Fruit fly (Drosophila melanogaster): ENCODE data around the gene CG7135.

CG7135 gene

DNA sequence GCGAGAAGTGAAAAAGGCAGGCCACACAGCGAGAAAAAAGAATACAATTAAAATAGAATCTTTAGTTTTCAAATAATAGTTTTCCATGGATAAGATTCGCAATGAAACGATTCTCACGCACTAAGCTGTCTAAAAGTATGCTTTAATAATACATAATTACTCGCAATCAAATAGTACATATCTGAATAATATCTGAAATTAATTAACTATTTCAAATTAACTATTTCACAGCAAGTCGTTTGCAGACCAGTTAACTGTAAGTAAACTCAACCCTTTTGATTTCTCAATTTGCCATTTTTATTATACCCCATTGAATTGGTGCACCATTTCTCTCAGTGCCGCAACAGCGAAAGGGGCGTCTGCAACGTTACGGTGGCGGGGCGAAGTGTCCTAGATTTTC, 22.1 kb downstream of the CG7135 start:
- TF ChIP-seq CG8478 (optimal IDR thresholded peaks at IDR 0.05): no peak
- no peak for TF ChIP-seq psq (optimal IDR thresholded peaks at IDR 0.05)
- TF ChIP-seq Dll (optimal IDR thresholded peaks at IDR 0.05): no peak
- TF ChIP-seq EcR (GFP tag; optimal IDR thresholded peaks at IDR 0.05): no peak
- TF ChIP-seq usp (GFP tag; optimal IDR thresholded peaks at IDR 0.05): no peak
- TF ChIP-seq pan (optimal IDR thresholded peaks at IDR 0.05): no peak

dm6 chrX:18129297-18129696, 25.8 kb downstream of the CG7135 start:
- TF ChIP-seq Dll (optimal IDR thresholded peaks at IDR 0.05) (no peak), psq (optimal IDR thresholded peaks at IDR 0.05) (no peak), CG8478 (optimal IDR thresholded peaks at IDR 0.05) (no peak), EcR (GFP tag; optimal IDR thresholded peaks at IDR 0.05) (no peak), pan (optimal IDR thresholded peaks at IDR 0.05) (no peak), usp (GFP tag; optimal IDR thresholded peaks at IDR 0.05) (no peak)

- TF ChIP-seq usp (GFP tag; optimal IDR thresholded peaks at IDR 0.05): no peak
- TF ChIP-seq EcR (GFP tag; optimal IDR thresholded peaks at IDR 0.05): no peak
- no peak for TF ChIP-seq Dll (optimal IDR thresholded peaks at IDR 0.05)
- TF ChIP-seq pan (optimal IDR thresholded peaks at IDR 0.05): no peak
- no peak for TF ChIP-seq psq (optimal IDR thresholded peaks at IDR 0.05)
- no peak for TF ChIP-seq CG8478 (optimal IDR thresholded peaks at IDR 0.05)
Observed at dm6 chrX:18130168-18130567, 26.7 kb downstream of the CG7135 start, which contains the start of gene CG43133. CG43133 (minus strand) TSS chrX:18130178.

DNA sequence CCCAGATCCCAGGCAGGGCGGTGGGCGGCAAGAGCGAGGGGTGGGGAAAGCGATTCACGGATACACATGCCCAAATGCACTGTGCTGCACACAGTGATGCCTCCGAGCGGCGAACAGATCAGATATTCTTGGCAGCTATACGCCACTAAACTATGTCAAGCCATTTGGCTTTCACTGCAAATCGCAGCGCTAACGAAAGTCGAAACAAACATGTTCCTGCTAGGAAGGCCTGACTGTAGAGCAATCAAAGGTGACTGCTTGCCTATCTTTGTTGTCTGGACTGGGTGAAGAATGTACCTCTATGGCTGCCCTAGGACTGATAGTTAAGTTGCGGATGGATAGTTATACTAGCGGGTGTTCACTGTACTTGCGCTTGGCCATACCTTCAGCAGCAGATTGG, 32.6 kb downstream of the CG7135 start:
- TF ChIP-seq psq (optimal IDR thresholded peaks at IDR 0.05) (no peak), Dll (optimal IDR thresholded peaks at IDR 0.05) (no peak), pan (optimal IDR thresholded peaks at IDR 0.05) (no peak), CG8478 (optimal IDR thresholded peaks at IDR 0.05) (no peak), usp (GFP tag; optimal IDR thresholded peaks at IDR 0.05) (no peak), EcR (GFP tag; optimal IDR thresholded peaks at IDR 0.05) (no peak)

DNA sequence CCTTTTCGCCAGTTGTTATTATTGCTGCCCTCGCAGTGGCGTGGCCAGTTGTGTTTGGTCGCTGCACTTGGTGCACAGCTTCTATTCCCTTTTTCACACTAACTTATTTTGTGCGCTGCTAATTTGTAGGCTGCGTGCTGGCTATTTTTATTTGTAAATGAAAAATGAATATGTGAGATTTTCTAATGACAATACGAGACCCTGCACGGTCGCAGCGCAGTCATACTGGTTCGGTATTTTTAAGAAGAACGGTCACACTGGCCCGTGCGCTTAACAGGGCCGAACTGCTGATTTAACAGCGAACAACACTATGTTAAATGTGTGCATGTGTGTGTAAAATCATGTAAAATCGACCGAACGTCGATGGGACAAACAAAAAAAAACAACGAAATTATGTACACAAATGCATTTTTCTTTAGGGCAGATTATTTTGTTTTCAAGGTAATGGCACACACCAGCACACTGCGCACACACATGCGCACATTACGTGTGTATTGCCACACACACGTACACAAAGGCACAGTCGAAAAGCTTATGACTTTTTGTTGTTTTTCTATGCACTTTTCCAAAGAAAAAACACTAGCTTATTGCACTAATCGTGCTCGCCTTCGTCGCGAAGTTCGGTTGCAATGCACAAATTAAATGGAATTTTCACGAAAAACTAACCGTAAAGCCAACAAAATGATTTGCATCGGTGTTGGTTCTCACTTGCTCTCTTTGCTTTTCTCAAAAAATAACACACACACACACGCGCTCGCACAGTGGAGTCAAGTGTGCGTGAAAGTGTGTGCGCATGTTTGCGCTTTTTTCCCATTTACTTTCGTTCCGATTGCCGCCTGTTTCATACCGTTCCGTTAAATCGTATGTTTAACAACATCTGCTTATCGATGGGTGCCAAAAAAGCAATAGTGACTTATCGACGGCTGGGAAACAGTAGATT, 33.7 kb downstream of the CG7135 start, which contains the start of gene ari-1:
TSS of gene ari-1 (minus strand) at position 875 of the 940 bp plus-strand sequence.
- TF ChIP-seq Dll (optimal IDR thresholded peaks at IDR 0.05): no peak
- no peak for TF ChIP-seq psq (optimal IDR thresholded peaks at IDR 0.05)
- peak; percentile 68 for TF ChIP-seq CG8478 (optimal IDR thresholded peaks at IDR 0.05)

DNA sequence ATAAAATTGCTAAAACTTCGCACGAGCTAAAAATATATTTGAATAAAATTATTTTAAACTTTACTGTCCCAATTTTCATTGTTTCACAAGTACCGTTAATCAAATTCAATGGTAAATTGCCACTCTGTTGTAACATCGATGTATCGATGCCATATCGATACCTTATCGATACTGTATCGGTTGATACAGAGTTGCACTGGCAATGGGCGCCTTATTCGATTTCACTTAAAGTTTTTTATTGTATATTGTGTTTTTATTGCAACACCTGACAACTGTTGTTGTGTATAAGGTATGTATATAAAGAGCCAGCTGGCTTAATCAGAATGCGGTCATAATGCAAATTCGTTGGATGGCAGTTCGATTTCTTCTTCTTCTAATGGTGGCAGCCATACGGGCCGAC, 34.8 kb downstream of the CG7135 start, which contains the start of gene CG43229:
TSS of gene CG43229 (plus strand) at position 246 of the 400 bp plus-strand sequence.
- no peak for TF ChIP-seq EcR (GFP tag; optimal IDR thresholded peaks at IDR 0.05)
- TF ChIP-seq CG8478 (optimal IDR thresholded peaks at IDR 0.05): no peak

- peak; percentile 58 for TF ChIP-seq pan (optimal IDR thresholded peaks at IDR 0.05)
- TF ChIP-seq EcR (GFP tag; optimal IDR thresholded peaks at IDR 0.05): no peak
- TF ChIP-seq psq (optimal IDR thresholded peaks at IDR 0.05): no peak
- no peak for TF ChIP-seq CG8478 (optimal IDR thresholded peaks at IDR 0.05)
Observed at dm6 chrX:18139950-18140349, 36.5 kb downstream of the CG7135 start.

dm6 chrX:18140932-18141587, 37.6 kb downstream of the CG7135 start:
- TF ChIP-seq EcR (GFP tag; optimal IDR thresholded peaks at IDR 0.05): no peak
- TF ChIP-seq psq (optimal IDR thresholded peaks at IDR 0.05): no peak
- no peak for TF ChIP-seq CG8478 (optimal IDR thresholded peaks at IDR 0.05)
- TF ChIP-seq pan (optimal IDR thresholded peaks at IDR 0.05): no peak
- TF ChIP-seq usp (GFP tag; optimal IDR thresholded peaks at IDR 0.05): no peak
- no peak for TF ChIP-seq Dll (optimal IDR thresholded peaks at IDR 0.05)

- TF ChIP-seq pan (optimal IDR thresholded peaks at IDR 0.05) (no peak), psq (optimal IDR thresholded peaks at IDR 0.05) (no peak), usp (GFP tag; optimal IDR thresholded peaks at IDR 0.05) (no peak), EcR (GFP tag; optimal IDR thresholded peaks at IDR 0.05) (no peak), Dll (optimal IDR thresholded peaks at IDR 0.05) (no peak), CG8478 (optimal IDR thresholded peaks at IDR 0.05) (no peak)
Observed at dm6 chrX:18149292-18149691, 45.8 kb downstream of the CG7135 start.

dm6 chrX:18151323-18151722, 47.9 kb downstream of the CG7135 start:
- TF ChIP-seq CG8478 (optimal IDR thresholded peaks at IDR 0.05) (no peak), usp (GFP tag; optimal IDR thresholded peaks at IDR 0.05) (no peak), EcR (GFP tag; optimal IDR thresholded peaks at IDR 0.05) (no peak), Dll (optimal IDR thresholded peaks at IDR 0.05) (no peak), pan (optimal IDR thresholded peaks at IDR 0.05) (no peak), psq (optimal IDR thresholded peaks at IDR 0.05) (no peak)

- no peak for TF ChIP-seq Dll (optimal IDR thresholded peaks at IDR 0.05)
- no peak for TF ChIP-seq pan (optimal IDR thresholded peaks at IDR 0.05)
- no peak for TF ChIP-seq EcR (GFP tag; optimal IDR thresholded peaks at IDR 0.05)
- TF ChIP-seq usp (GFP tag; optimal IDR thresholded peaks at IDR 0.05): no peak
- TF ChIP-seq psq (optimal IDR thresholded peaks at IDR 0.05): no peak
- TF ChIP-seq CG8478 (optimal IDR thresholded peaks at IDR 0.05): no peak
Observed at dm6 chrX:18153001-18153400, 49.5 kb downstream of the CG7135 start.

Data from whole organism.